Worm (Caenorhabditis elegans): ENCODE results near the gene T14E8.2.

Gene T14E8.2

DNA sequence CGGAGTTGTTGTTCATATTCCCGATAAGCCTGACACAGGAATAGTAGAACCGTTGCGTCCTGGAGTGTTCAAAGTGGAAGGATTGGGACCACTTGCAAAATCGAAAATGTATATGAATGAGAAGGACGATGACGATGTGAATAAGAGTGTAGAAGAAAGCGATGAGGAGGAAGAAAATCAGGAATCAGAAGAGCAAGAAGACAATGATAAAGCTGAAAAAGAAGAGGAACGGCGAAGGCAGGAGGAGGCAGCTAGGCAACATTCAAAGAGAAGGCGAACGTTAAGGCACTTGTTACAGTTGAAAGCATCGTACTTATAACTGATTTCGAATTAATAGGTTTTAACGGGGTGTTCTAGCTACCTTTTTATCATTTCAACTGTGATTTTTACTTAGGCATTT, 873 bp downstream of the T14E8.2 start:
- TF ChIP-seq Y116A8C.19 (tag; optimal IDR thresholded peaks at IDR 0.05; ENCODE audit: borderline replicate concordance) (no peak), nhr-47 (tag; optimal IDR thresholded peaks at IDR 0.05) (no peak)

DNA sequence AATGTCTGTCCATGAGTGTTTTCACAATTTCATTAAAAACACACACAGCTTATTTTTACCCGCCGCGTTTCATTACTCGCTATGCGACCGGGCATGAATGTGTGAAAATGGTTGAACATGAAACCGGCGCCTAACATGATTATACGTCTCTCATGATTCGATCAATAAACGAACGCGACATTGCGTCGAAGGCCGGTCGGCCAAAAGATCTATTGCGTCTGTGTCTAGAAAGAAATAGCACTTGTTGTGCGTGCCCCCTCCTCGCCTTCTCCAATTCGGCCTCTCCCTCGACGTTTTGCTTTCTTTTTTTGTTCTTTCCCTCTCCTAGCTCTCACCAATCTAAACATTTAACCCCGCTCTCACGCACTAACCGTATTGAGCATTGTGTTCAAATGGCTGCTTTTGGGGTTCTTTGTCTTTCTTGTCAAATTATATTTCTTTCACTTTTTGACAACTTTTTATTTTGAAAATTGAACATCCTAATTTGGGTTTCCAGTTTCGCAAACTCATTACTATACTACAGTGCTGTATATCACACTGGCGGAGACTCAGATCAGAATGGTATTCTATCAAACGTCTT, 8.4 kb downstream of the T14E8.2 start:
- TF ChIP-seq unc-130 (tag; optimal IDR thresholded peaks at IDR 0.05) (no peak), ceh-90 (tag; optimal IDR thresholded peaks at IDR 0.05) (no peak), ceh-88 (GFP tag; IDR thresholded peaks at IDR 0.05) (no peak), fos-1 (tag; optimal IDR thresholded peaks at IDR 0.05) (no peak), zip-4 (GFP tag; optimal IDR thresholded peaks at IDR 0.05) (no peak), ets-5 (GFP tag; IDR thresholded peaks at IDR 0.05) (no peak), dsc-1 (tag; optimal IDR thresholded peaks at IDR 0.05) (no peak), nhr-71 (tag; optimal IDR thresholded peaks at IDR 0.05) (peak; percentile 9), nhr-28 (tag; optimal IDR thresholded peaks at IDR 0.05) (no peak), alr-1 (tag; optimal IDR thresholded peaks at IDR 0.05; ENCODE audit: borderline replicate concordance) (no peak), lin-15B (tag; optimal IDR thresholded peaks at IDR 0.05) (no peak), nhr-11 (tag; optimal IDR thresholded peaks at IDR 0.05) (no peak), nhr-85 (tag) (peak; percentile 10), ama-1 (optimal IDR thresholded peaks at IDR 0.05) (no peak), tbx-2 (tag; optimal IDR thresholded peaks at IDR 0.05) (no peak), ces-1 (GFP tag; optimal IDR thresholded peaks at IDR 0.05) (no peak), blmp-1 (tag; optimal IDR thresholded peaks at IDR 0.05) (peak; percentile 50), nhr-77 (tag; optimal IDR thresholded peaks at IDR 0.05) (no peak), xbp-1 (tag; optimal IDR thresholded peaks at IDR 0.05) (peak; percentile 10), C04F5.9 (tag; optimal IDR thresholded peaks at IDR 0.05) (no peak), fkh-10 (GFP tag; optimal IDR thresholded peaks at IDR 0.05) (no peak), swsn-7 (tag; optimal IDR thresholded peaks at IDR 0.05) (no peak), lin-13 (GFP tag; optimal IDR thresholded peaks at IDR 0.05) (no peak), ceh-8 (GFP tag; optimal IDR thresholded peaks at IDR 0.05) (no peak), ceh-63 (GFP tag; optimal IDR thresholded peaks at IDR 0.05) (no peak), nhr-47 (tag; optimal IDR thresholded peaks at IDR 0.05) (peak; percentile 8), ztf-11 (tag; optimal IDR thresholded peaks at IDR 0.05) (no peak), elt-2 (tag; optimal IDR thresholded peaks at IDR 0.05) (no peak), pax-3 (tag; optimal IDR thresholded peaks at IDR 0.05) (no peak), nhr-20 (tag; optimal IDR thresholded peaks at IDR 0.05) (no peak), snu-23 (GFP tag; optimal IDR thresholded peaks at IDR 0.05) (peak; percentile 46), snpc-4 (tag; optimal IDR thresholded peaks at IDR 0.05) (no peak), lsy-2 (tag; optimal IDR thresholded peaks at IDR 0.05) (no peak), tlp-1 (tag; optimal IDR thresholded peaks at IDR 0.05) (no peak), efl-1 (optimal IDR thresholded peaks at IDR 0.05) (no peak), efl-1 (GFP tag; optimal IDR thresholded peaks at IDR 0.05 in 1 of 2) (peak in 1 of 2 experiments; percentile 77), lin-14 (GFP tag; optimal IDR thresholded peaks at IDR 0.05) (peak; percentile 65), fkh-8 (tag; optimal IDR thresholded peaks at IDR 0.05) (no peak), fkh-4 (tag; optimal IDR thresholded peaks at IDR 0.05; ENCODE audit: borderline replicate concordance) (no peak), hpl-2 (GFP tag; optimal IDR thresholded peaks at IDR 0.05) (no peak)

ce11 chrX:6551679-6552078, 8.9 kb downstream of the T14E8.2 start:
- TF ChIP-seq nhr-20 (tag; optimal IDR thresholded peaks at IDR 0.05) (peak; percentile 6), lin-35 (GFP tag; optimal IDR thresholded peaks at IDR 0.05) (peak in 1 of 2 experiments; percentile 8), jun-1 (tag; optimal IDR thresholded peaks at IDR 0.05) (peak; percentile 1), elt-2 (tag; optimal IDR thresholded peaks at IDR 0.05) (peak; percentile 60), lin-15B (tag; optimal IDR thresholded peaks at IDR 0.05) (no peak), ceh-63 (GFP tag; optimal IDR thresholded peaks at IDR 0.05) (no peak), efl-1 (optimal IDR thresholded peaks at IDR 0.05) (no peak), efl-1 (GFP tag; optimal IDR thresholded peaks at IDR 0.05 in 1 of 2) (no peak), ztf-4 (tag; optimal IDR thresholded peaks at IDR 0.05) (no peak)

Data from whole organism, L1 larva.